Fruit fly (Drosophila melanogaster) whole organism, embryonic: ENCODE data around the gene tup.
A peak's percentile ranks its signal among the peaks of the same experiment; 100 is the strongest.

ENCODE experiments used
- Abd-B ChIP-seq: fragments of 200-800 bp; sonication (Bioruptor generic); optimal IDR thresholded peaks from 2 replicates; lab custom pipeline; 2018; ENCODE audit warnings: missing biosample characterization, mild to moderate bottlenecking, missing genetic modification characterization, moderate library complexity
- Atf3 ChIP-seq: fragments of 200-800 bp; sonication (Bioruptor generic); optimal IDR thresholded peaks from 3 replicates; lab custom pipeline; 2016; ENCODE audit warnings: missing biosample characterization, missing genetic modification characterization
- Bgb ChIP-seq: fragments of 200-800 bp; sonication (Bioruptor generic); IDR thresholded peaks from 2 replicates; pipeline ENCODE4 v1.3.6; 2022; ENCODE audit warnings: missing biosample characterization, missing genetic modification characterization; ENCODE audit not compliant: partially characterized antibody
- CG10366 ChIP-seq: fragments of 200-800 bp; sonication (Bioruptor generic); IDR thresholded peaks from 2 replicates; pipeline ENCODE4 v1.3.6; 2022; ENCODE audit warnings: missing biosample characterization, missing genetic modification characterization
- CG11504 ChIP-seq: fragments of 200-800 bp; sonication (Bioruptor generic); optimal IDR thresholded peaks from 3 replicates; lab custom pipeline; 2019; ENCODE audit warnings: missing biosample characterization, mild to moderate bottlenecking, missing genetic modification characterization, moderate library complexity
- CG12942 ChIP-seq: fragments of 200-800 bp; sonication (Bioruptor generic); optimal IDR thresholded peaks from 3 replicates; lab custom pipeline; 2016; ENCODE audit warnings: missing biosample characterization, missing genetic modification characterization
- CG13624 ChIP-seq: fragments of 200-800 bp; sonication (Bioruptor generic); optimal IDR thresholded peaks from 2 replicates; lab custom pipeline; 2016; ENCODE audit warnings: missing biosample characterization, missing genetic modification characterization
- CG14860 ChIP-seq: fragments of 200-800 bp; sonication (Bioruptor generic); IDR thresholded peaks from 3 replicates; pipeline ENCODE4 v1.3.6; 2022; ENCODE audit warnings: missing biosample characterization, missing genetic modification characterization; ENCODE audit not compliant: partially characterized antibody
- CG15514 ChIP-seq: fragments of 200-800 bp; sonication (Bioruptor generic); optimal IDR thresholded peaks from 3 replicates; lab custom pipeline; 2017; ENCODE audit warnings: missing biosample characterization, missing genetic modification characterization, mild to moderate bottlenecking, moderate library complexity, missing genetic modification reagents
- CG17186 ChIP-seq: fragments of 200-800 bp; sonication (Bioruptor generic); optimal IDR thresholded peaks from 3 replicates; lab custom pipeline; 2017; ENCODE audit warnings: missing biosample characterization, missing genetic modification reagents, missing genetic modification characterization
- CG17361 ChIP-seq: fragments of 200-800 bp; sonication (Bioruptor generic); IDR thresholded peaks from 3 replicates; pipeline ENCODE4 v1.3.6; 2022; ENCODE audit warnings: missing biosample characterization, missing genetic modification characterization
- CG17912 ChIP-seq: fragments of 200-800 bp; sonication (Bioruptor generic); optimal IDR thresholded peaks from 2 replicates; lab custom pipeline; 2018; ENCODE audit warnings: missing biosample characterization, mild to moderate bottlenecking, missing genetic modification characterization
- CG30431 ChIP-seq: fragments of 200-800 bp; sonication (Bioruptor generic); optimal IDR thresholded peaks from 2 replicates; lab custom pipeline; 2017; ENCODE audit warnings: missing biosample characterization, missing genetic modification characterization
- CG3065 ChIP-seq: fragments of 200-800 bp; sonication (Bioruptor generic); optimal IDR thresholded peaks from 2 replicates; lab custom pipeline; 2016; ENCODE audit warnings: missing biosample characterization, missing genetic modification characterization
- CG4404 ChIP-seq: fragments of 200-800 bp; sonication (Bioruptor generic); IDR thresholded peaks from 2 replicates; pipeline ENCODE4 v1.3.6; 2022; ENCODE audit warnings: missing biosample characterization, missing genetic modification characterization
- CG4707 ChIP-seq: fragments of 200-800 bp; sonication (Bioruptor generic); optimal IDR thresholded peaks from 2 replicates; lab custom pipeline; 2018; ENCODE audit warnings: missing biosample characterization, mild to moderate bottlenecking, missing genetic modification characterization, moderate library complexity
- CG7556 ChIP-seq: fragments of 200-800 bp; sonication (Bioruptor generic); optimal IDR thresholded peaks from 2 replicates; lab custom pipeline; 2017; ENCODE audit warnings: missing biosample characterization, mild to moderate bottlenecking, missing genetic modification characterization
- CG8359 ChIP-seq: fragments of 200-800 bp; sonication (Bioruptor generic); optimal IDR thresholded peaks from 2 replicates; lab custom pipeline; 2017; ENCODE audit warnings: missing biosample characterization, mild to moderate bottlenecking, missing genetic modification characterization, borderline replicate concordance
- CG8478 ChIP-seq: fragments of >200 bp; optimal IDR thresholded peaks from 2 replicates; lab custom pipeline; 2018
- CHES-1-like ChIP-seq: fragments of 200-800 bp; sonication (Bioruptor generic); optimal IDR thresholded peaks from 2 replicates; lab custom pipeline; 2016; ENCODE audit warnings: missing biosample characterization, missing genetic modification characterization
- Dad ChIP-seq: fragments of 200-800 bp; sonication (Bioruptor generic); optimal IDR thresholded peaks from 3 replicates; lab custom pipeline; 2016; ENCODE audit warnings: missing biosample characterization, missing genetic modification characterization
- Hr51 ChIP-seq, 2 experiments: fragments of 200-800 bp; sonication (Bioruptor generic); optimal IDR thresholded peaks; 2 replicates in 1 of 2; 3 replicates in 1 of 2; lab custom pipeline; 2016 to 2018; ENCODE audit warnings: missing biosample characterization in 2 of 2, missing genetic modification characterization in 2 of 2, mild to moderate bottlenecking in 1 of 2, moderate library complexity in 1 of 2
- Jarid2 ChIP-seq: fragments of 200-800 bp; sonication (Bioruptor generic); optimal IDR thresholded peaks from 3 replicates; lab custom pipeline; 2017; ENCODE audit warnings: mild to moderate bottlenecking, missing biosample characterization, missing genetic modification reagents, missing genetic modification characterization
- Med ChIP-seq: fragments of 200-800 bp; sonication (Bioruptor generic); peaks from one replicate; lab custom pipeline; 2016; ENCODE audit warnings: missing biosample characterization, missing genetic modification characterization, mild to moderate bottlenecking, inconsistent platforms, moderate library complexity
- Scr ChIP-seq: fragments of 200-800 bp; sonication (Bioruptor generic); IDR thresholded peaks from 2 replicates; pipeline ENCODE4 v1.3.6; 2022; ENCODE audit warnings: missing biosample characterization, missing genetic modification characterization; ENCODE audit not compliant: partially characterized antibody
- Side ChIP-seq: fragments of 200-800 bp; sonication (Bioruptor generic); optimal IDR thresholded peaks from 2 replicates; lab custom pipeline; 2016; ENCODE audit warnings: missing biosample characterization, missing genetic modification characterization
- Taf1 ChIP-seq: fragments of 200-800 bp; sonication (Bioruptor generic); IDR thresholded peaks from 2 replicates; pipeline ENCODE4 v1.3.6; 2022; ENCODE audit warnings: missing biosample characterization, missing genetic modification characterization
- aop ChIP-seq: fragments of 200-800 bp; sonication (Bioruptor generic); IDR thresholded peaks from 2 replicates; pipeline ENCODE4 v1.3.6; 2022; ENCODE audit warnings: missing biosample characterization, missing genetic modification characterization
- ato ChIP-seq: fragments of 200-800 bp; sonication (Bioruptor generic); IDR thresholded peaks from 2 replicates; pipeline ENCODE4 v1.3.6; 2022; ENCODE audit warnings: missing biosample characterization, missing genetic modification characterization; ENCODE audit not compliant: partially characterized antibody
- bsh ChIP-seq, 2 experiments: fragments of 200-800 bp; sonication (Bioruptor generic); optimal IDR thresholded peaks; 2 replicates each; lab custom pipeline; 2017 to 2018; ENCODE audit warnings: mild to moderate bottlenecking in 2 of 2, missing biosample characterization in 2 of 2, missing genetic modification characterization in 2 of 2, moderate library complexity in 1 of 2
- btn ChIP-seq: fragments of 200-800 bp; sonication (Bioruptor generic); optimal IDR thresholded peaks from 2 replicates; lab custom pipeline; 2016; ENCODE audit warnings: missing biosample characterization, missing genetic modification characterization
- dm ChIP-seq: fragments of 200-800 bp; sonication (Bioruptor generic); optimal IDR thresholded peaks from 3 replicates; lab custom pipeline; 2016; ENCODE audit warnings: missing biosample characterization, missing genetic modification characterization
- ewg ChIP-seq: fragments of 200-800 bp; sonication (Bioruptor generic); optimal IDR thresholded peaks from 3 replicates; lab custom pipeline; 2017; ENCODE audit warnings: mild to moderate bottlenecking, missing biosample characterization, missing genetic modification reagents, missing genetic modification characterization
- fd102C ChIP-seq: fragments of 200-800 bp; sonication (Bioruptor generic); optimal IDR thresholded peaks from 2 replicates; lab custom pipeline; 2018; ENCODE audit warnings: missing biosample characterization, mild to moderate bottlenecking, missing genetic modification characterization, moderate library complexity
- gcm2 ChIP-seq: fragments of 200-800 bp; sonication (Bioruptor generic); optimal IDR thresholded peaks from 2 replicates; lab custom pipeline; 2016; ENCODE audit warnings: missing biosample characterization, missing genetic modification characterization
- hbn ChIP-seq: fragments of 200-800 bp; sonication (Bioruptor generic); IDR thresholded peaks from 2 replicates; pipeline ENCODE4 v1.3.6; 2022; ENCODE audit warnings: missing biosample characterization, missing genetic modification characterization; ENCODE audit not compliant: partially characterized antibody
- insv ChIP-seq, 2 experiments: fragments of 200-800 bp; sonication (Bioruptor generic); optimal IDR thresholded peaks; 3 replicates each; lab custom pipeline; 2016 to 2018; ENCODE audit warnings: missing biosample characterization in 2 of 2, missing genetic modification characterization in 2 of 2
- jigr1 ChIP-seq: fragments of 200-800 bp; sonication (Bioruptor generic); IDR thresholded peaks from 3 replicates; pipeline ENCODE4 v1.3.6; 2022; ENCODE audit warnings: missing biosample characterization, missing genetic modification characterization
- kah ChIP-seq: fragments of 200-800 bp; sonication (Bioruptor generic); optimal IDR thresholded peaks from 2 replicates; lab custom pipeline; 2018; ENCODE audit warnings: missing biosample characterization, mild to moderate bottlenecking, missing genetic modification characterization
- lov ChIP-seq, 2 experiments: fragments of 200-800 bp in 1 of 2; fragments of >200 bp in 1 of 2; sonication (Bioruptor generic) in 1 of 2; IDR thresholded peaks in 1 of 2; optimal IDR thresholded peaks in 1 of 2; 2 replicates in 1 of 2; 3 replicates in 1 of 2; pipeline versions ENCODE4 v1.3.6 to Lab custom; 2017 to 2022; ENCODE audit warnings: missing biosample characterization in 1 of 2, missing genetic modification characterization in 1 of 2
- oc ChIP-seq: fragments of 200-800 bp; sonication (Bioruptor generic); optimal IDR thresholded peaks from 2 replicates; lab custom pipeline; 2018; ENCODE audit warnings: missing biosample characterization, mild to moderate bottlenecking, missing genetic modification characterization, moderate library complexity
- peb ChIP-seq: fragments of 200-800 bp; sonication (Bioruptor generic); IDR thresholded peaks from 2 replicates; pipeline ENCODE4 v1.3.6; 2022; ENCODE audit warnings: missing biosample characterization, missing genetic modification characterization
- pros ChIP-seq: fragments of 200-800 bp; sonication (Bioruptor generic); optimal IDR thresholded peaks from 3 replicates; lab custom pipeline; 2019; ENCODE audit warnings: missing biosample characterization, mild to moderate bottlenecking, missing genetic modification characterization, moderate library complexity
- sens-2 ChIP-seq: fragments of 200-800 bp; sonication (Bioruptor generic); IDR thresholded peaks from 2 replicates; pipeline ENCODE4 v1.3.6; 2022; ENCODE audit warnings: missing biosample characterization, missing genetic modification characterization
- slbo ChIP-seq: fragments of 200-800 bp; sonication (Bioruptor generic); IDR thresholded peaks from 2 replicates; pipeline ENCODE4 v1.3.6; 2022; ENCODE audit warnings: missing biosample characterization, missing genetic modification characterization
- stc ChIP-seq: fragments of 200-800 bp; sonication (Bioruptor generic); IDR thresholded peaks from 2 replicates; pipeline ENCODE4 v1.3.6; 2022; ENCODE audit warnings: missing biosample characterization, missing genetic modification characterization
- tio ChIP-seq: fragments of 200-800 bp; sonication (Bioruptor generic); optimal IDR thresholded peaks from 2 replicates; lab custom pipeline; 2017; ENCODE audit warnings: missing biosample characterization, missing genetic modification characterization, inconsistent platforms
- tup ChIP-seq: fragments of 200-800 bp; sonication (Bioruptor generic); optimal IDR thresholded peaks from 2 replicates; lab custom pipeline; 2016; ENCODE audit warnings: missing biosample characterization, mild to moderate bottlenecking, missing genetic modification characterization, moderate library complexity
- zen2 ChIP-seq: fragments of 200-800 bp; sonication (Bioruptor generic); IDR thresholded peaks from 3 replicates; pipeline ENCODE4 v1.3.6; 2022; ENCODE audit warnings: missing biosample characterization, missing genetic modification characterization; ENCODE audit not compliant: partially characterized antibody

The tup gene

dm6 chr2L:18899254-18899653 is 18.2 kb upstream of the tup start (continued):
- peak; percentile 11 to 29 for TF ChIP-seq Hr51 (GFP tag; optimal IDR thresholded peaks at IDR 0.05; lab: Kevin White, UChicago)
- peak; percentile 29 for TF ChIP-seq CG3065 (GFP tag; lab: Kevin White, UChicago)
- peak; percentile 64 for TF ChIP-seq Atf3 (GFP tag; lab: Kevin White, UChicago)
- peak; percentile 49; the same call in 2 of the 3 replicates for TF ChIP-seq CG17361 (GFP tag; lab: Robert Waterston, UW)
- no peak for TF ChIP-seq aop (GFP tag; lab: Robert Waterston, UW)
- TF ChIP-seq CG17186 (GFP tag; lab: Kevin White, UChicago), result no peak
- TF ChIP-seq CG15514 (GFP tag; lab: Kevin White, UChicago), result no peak
- no peak for TF ChIP-seq CG17912 (GFP tag; lab: Kevin White, UChicago)
- TF ChIP-seq kah (GFP tag; lab: Kevin White, UChicago), result peak; percentile 14
- TF ChIP-seq Dad (GFP tag; lab: Kevin White, UChicago), result peak; percentile 40
- TF ChIP-seq CG30431 (GFP tag; lab: Kevin White, UChicago), result peak; percentile 66
- no peak for TF ChIP-seq jigr1 (GFP tag; lab: Robert Waterston, UW)
- peak; percentile 66 for TF ChIP-seq CG11504
- TF ChIP-seq CG4404 (GFP tag; lab: Robert Waterston, UW), result peak; percentile 51; the same call in 1 of the 2 replicates
- no peak for TF ChIP-seq insv (GFP tag; optimal IDR thresholded peaks at IDR 0.05; lab: Kevin White, UChicago)
- TF ChIP-seq Taf1 (GFP tag; lab: Robert Waterston, UW), result no peak
- TF ChIP-seq Bgb (GFP tag; lab: Robert Waterston, UW), result no peak
- no peak for TF ChIP-seq slbo (GFP tag; lab: Robert Waterston, UW)
- no peak for TF ChIP-seq hbn (GFP tag; lab: Robert Waterston, UW)
- peak; percentile 41 for TF ChIP-seq CG7556
- no peak for TF ChIP-seq Scr
- no peak for TF ChIP-seq zen2 (GFP tag; lab: Robert Waterston, UW)
- TF ChIP-seq Med (GFP tag; lab: Kevin White, UChicago), result peak; percentile 89
- no peak for TF ChIP-seq fd102C
- no peak for TF ChIP-seq CG13624 (GFP tag; lab: Kevin White, UChicago)
- TF ChIP-seq ewg, result peak; percentile 65
- peak; percentile 3 for TF ChIP-seq CHES-1-like
- TF ChIP-seq tio, result peak; percentile 44
- peak; percentile 57 for TF ChIP-seq btn (GFP tag; lab: Kevin White, UChicago)
- peak; percentile 53 for TF ChIP-seq CG12942 (GFP tag; lab: Kevin White, UChicago)
- TF ChIP-seq Abd-B, result peak; percentile 34
- peak in 1 of 2 experiments; percentile 94 for TF ChIP-seq bsh (GFP tag; optimal IDR thresholded peaks at IDR 0.05; lab: Kevin White, UChicago)
- no peak for TF ChIP-seq lov (optimal IDR thresholded peaks at IDR 0.05; lab: Kevin White, UChicago)
- TF ChIP-seq lov (GFP tag; IDR thresholded peaks at IDR 0.05; lab: Robert Waterston, UW), result peak; percentile 63; the same call in 1 of the 3 replicates
- TF ChIP-seq peb, result peak; percentile 23; the same call in 1 of the 2 replicates
- TF ChIP-seq ato (GFP tag; lab: Robert Waterston, UW), result no peak
- peak; percentile 10 for TF ChIP-seq Jarid2 (GFP tag; lab: Kevin White, UChicago)
- peak; percentile 43 for TF ChIP-seq CG8359 (GFP tag; lab: Kevin White, UChicago)
- TF ChIP-seq tup (GFP tag; lab: Kevin White, UChicago), result peak; percentile 81
- TF ChIP-seq pros (GFP tag; lab: Kevin White, UChicago), result no peak
- TF ChIP-seq sens-2 (GFP tag; lab: Robert Waterston, UW), result peak; percentile 70
- peak; percentile 71 for TF ChIP-seq Side (GFP tag; lab: Kevin White, UChicago)
- TF ChIP-seq CG14860 (GFP tag; lab: Robert Waterston, UW), result no peak
- peak; percentile 71 for TF ChIP-seq CG4707
- TF ChIP-seq dm (GFP tag; lab: Kevin White, UChicago), result peak; percentile 9
- no peak for TF ChIP-seq CG8478
- TF ChIP-seq stc, result no peak
- peak; percentile 74 for TF ChIP-seq oc
- TF ChIP-seq gcm2 (GFP tag; lab: Kevin White, UChicago), result no peak
- peak; percentile 59 for TF ChIP-seq CG10366 (GFP tag; lab: Robert Waterston, UW)
